Worm (Caenorhabditis elegans): Measurements from ENCODE around the gene R07E5.17.

R07E5.17 gene

DNA sequence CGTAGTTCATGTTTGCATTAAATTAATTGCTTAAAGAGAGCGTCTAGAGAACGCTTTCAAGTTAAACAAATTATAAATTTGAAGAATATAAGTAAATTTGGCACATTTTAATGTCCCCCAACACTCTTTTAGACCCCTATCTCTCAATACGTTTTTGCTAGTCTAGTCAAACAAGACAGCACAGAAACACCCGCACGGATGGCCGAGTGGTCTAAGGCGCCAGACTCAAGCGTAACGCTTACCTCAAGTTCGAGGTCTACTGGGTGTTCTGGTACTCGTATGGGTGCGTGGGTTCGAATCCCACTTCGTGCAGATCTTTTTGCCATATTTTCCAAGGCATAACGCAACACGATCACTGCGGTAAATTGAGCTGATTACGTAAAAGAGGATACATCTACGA is 41.9 kb downstream of the R07E5.17 start:
- no peak for TF ChIP-seq pax-1 (tag; optimal IDR thresholded peaks at IDR 0.05)
- peak; percentile 29 for TF ChIP-seq ref-2 (tag; optimal IDR thresholded peaks at IDR 0.05)

DNA sequence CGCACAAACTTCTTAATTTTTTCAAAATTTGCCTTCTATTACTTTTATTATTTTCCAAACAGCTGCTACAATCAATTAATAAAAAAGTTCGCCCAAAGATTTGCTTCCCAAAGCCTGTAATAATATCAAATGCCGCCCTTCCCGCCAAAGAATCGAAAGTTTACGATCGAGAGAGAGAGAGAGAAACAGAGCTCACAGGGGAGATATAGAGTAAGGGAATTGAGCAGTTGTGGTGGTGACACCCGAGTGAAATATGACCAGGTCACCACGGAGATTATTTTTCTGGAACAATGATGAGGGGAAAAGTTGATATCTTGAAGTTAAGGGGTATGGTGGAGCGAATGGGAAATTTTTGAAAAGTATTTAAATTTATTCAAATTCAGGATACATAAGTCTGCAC is 44.3 kb downstream of the R07E5.17 start:
- TF ChIP-seq ttx-3 (tag; optimal IDR thresholded peaks at IDR 0.05) (no peak), unc-55 (GFP tag; optimal IDR thresholded peaks at IDR 0.05) (peak; percentile 33)

DNA sequence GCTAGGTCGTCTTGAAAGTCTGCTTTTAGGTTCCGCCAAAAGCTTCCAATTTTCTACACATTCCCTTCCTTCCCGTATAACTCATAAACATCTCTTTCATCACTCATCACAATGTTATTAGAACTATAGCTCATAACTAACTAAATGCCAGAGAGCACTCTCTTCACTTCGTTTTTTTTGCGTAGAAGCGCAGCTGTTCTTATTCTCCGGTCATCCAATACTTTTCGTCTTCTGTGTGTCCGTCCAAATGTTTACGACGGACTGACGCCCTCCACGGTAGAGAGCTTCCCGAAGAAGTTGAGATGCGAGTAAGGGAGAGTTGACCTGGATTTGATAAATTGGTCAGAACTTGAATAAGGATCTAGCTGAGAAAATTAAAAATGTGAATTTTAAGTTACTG is 45.0 kb downstream of the R07E5.17 start:
- TF ChIP-seq nhr-11 (tag; optimal IDR thresholded peaks at IDR 0.05) (no peak), lim-6 (tag; optimal IDR thresholded peaks at IDR 0.05) (no peak), unc-55 (GFP tag; optimal IDR thresholded peaks at IDR 0.05) (no peak), rnt-1 (tag; optimal IDR thresholded peaks at IDR 0.05) (no peak), elt-2 (tag; optimal IDR thresholded peaks at IDR 0.05) (no peak), lin-11 (tag; optimal IDR thresholded peaks at IDR 0.05) (no peak), ttx-3 (tag; optimal IDR thresholded peaks at IDR 0.05) (no peak), ceh-6 (GFP tag; optimal IDR thresholded peaks at IDR 0.05) (no peak), fax-1 (tag; optimal IDR thresholded peaks at IDR 0.05) (no peak), hlh-30 (tag; optimal IDR thresholded peaks at IDR 0.05; ENCODE audit: insufficient read depth) (no peak), ceh-31 (tag; optimal IDR thresholded peaks at IDR 0.05) (no peak), C08G9.2 (tag; optimal IDR thresholded peaks at IDR 0.05) (no peak)

DNA sequence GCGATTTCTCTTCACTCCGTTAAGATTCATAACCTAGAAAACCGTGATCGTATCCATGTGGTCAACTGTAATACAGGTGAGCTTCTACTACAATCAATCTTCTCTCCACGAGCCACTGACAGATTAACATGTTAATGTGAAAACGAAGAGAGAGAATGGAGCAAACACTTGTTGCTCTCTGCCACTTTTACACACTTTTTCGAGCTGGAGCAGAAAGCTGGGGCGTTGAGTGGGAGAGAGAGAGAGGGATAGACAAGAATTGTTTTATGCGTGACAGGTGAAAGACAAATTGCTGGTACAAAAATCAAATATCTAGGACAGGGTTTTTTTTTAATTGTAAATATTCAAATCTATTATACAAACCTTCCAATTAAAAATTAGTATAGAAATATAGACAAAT is 45.9 kb downstream of the R07E5.17 start:
- TF ChIP-seq lin-11 (tag; optimal IDR thresholded peaks at IDR 0.05), result no peak
- TF ChIP-seq ceh-18 (tag; optimal IDR thresholded peaks at IDR 0.05), result peak; percentile 14
- TF ChIP-seq nfya-1 (tag; optimal IDR thresholded peaks at IDR 0.05), result peak; percentile 22
- TF ChIP-seq rnt-1 (tag; optimal IDR thresholded peaks at IDR 0.05), result peak; percentile 32
- no peak for TF ChIP-seq syd-9 (tag; optimal IDR thresholded peaks at IDR 0.05)
- no peak for TF ChIP-seq ceh-24 (tag; optimal IDR thresholded peaks at IDR 0.05)
- no peak for TF ChIP-seq unc-3 (GFP tag; conservative IDR thresholded peaks at IDR 0.05)
- TF ChIP-seq unc-3 (tag; optimal IDR thresholded peaks at IDR 0.05), result no peak
- TF ChIP-seq unc-42 (tag; optimal IDR thresholded peaks at IDR 0.05), result no peak
- no peak for TF ChIP-seq F13H6.1 (tag; optimal IDR thresholded peaks at IDR 0.05)
- TF ChIP-seq C38D4.7 (GFP tag; optimal IDR thresholded peaks at IDR 0.05), result no peak
- no peak for TF ChIP-seq ceh-19 (GFP tag; optimal IDR thresholded peaks at IDR 0.05)
- TF ChIP-seq che-1 (tag; optimal IDR thresholded peaks at IDR 0.05), result no peak
- TF ChIP-seq unc-55 (GFP tag; optimal IDR thresholded peaks at IDR 0.05), result peak; percentile 93
- no peak for TF ChIP-seq elt-2 (tag; optimal IDR thresholded peaks at IDR 0.05)
- no peak for TF ChIP-seq ttx-3 (tag; optimal IDR thresholded peaks at IDR 0.05)
- no peak for TF ChIP-seq pqm-1 (tag; optimal IDR thresholded peaks at IDR 0.05)
- TF ChIP-seq dve-1 (tag; optimal IDR thresholded peaks at IDR 0.05), result no peak
- TF ChIP-seq hlh-30 (tag; optimal IDR thresholded peaks at IDR 0.05; ENCODE audit: insufficient read depth), result no peak
- TF ChIP-seq Y22D7AL.16 (tag; optimal IDR thresholded peaks at IDR 0.05), result no peak
- TF ChIP-seq ceh-48 (tag; optimal IDR thresholded peaks at IDR 0.05), result no peak
- TF ChIP-seq pax-1 (tag; optimal IDR thresholded peaks at IDR 0.05), result no peak
- peak; percentile 30 for TF ChIP-seq pat-9 (tag; optimal IDR thresholded peaks at IDR 0.05)
- TF ChIP-seq hlh-15 (tag; optimal IDR thresholded peaks at IDR 0.05), result no peak
- TF ChIP-seq npax-4 (tag; optimal IDR thresholded peaks at IDR 0.05), result no peak
- no peak for TF ChIP-seq ahr-1 (tag; optimal IDR thresholded peaks at IDR 0.05)

DNA sequence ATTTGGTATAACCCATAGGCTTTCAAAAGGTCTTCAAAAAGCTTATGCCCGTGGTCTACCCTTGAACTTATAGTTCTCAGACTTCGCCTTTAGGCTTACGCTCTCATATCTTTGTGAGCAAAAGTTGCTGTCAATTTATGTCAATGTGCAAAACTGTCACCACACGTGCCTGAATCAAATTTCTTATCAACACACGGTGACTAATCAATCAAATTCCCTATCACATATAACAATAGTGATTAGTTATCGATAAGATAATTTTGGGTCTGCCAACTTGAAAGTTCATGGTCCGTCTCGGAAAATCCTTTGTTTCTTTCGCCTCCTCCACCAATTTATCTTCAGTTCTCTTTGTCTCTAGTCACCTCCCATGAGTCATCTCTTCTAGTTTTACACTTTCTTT is 46.8 kb downstream of the R07E5.17 start:
- TF ChIP-seq elt-2 (tag; optimal IDR thresholded peaks at IDR 0.05), result peak; percentile 93
- TF ChIP-seq ceh-9 (tag; optimal IDR thresholded peaks at IDR 0.05), result no peak
- no peak for TF ChIP-seq F13H6.1 (tag; optimal IDR thresholded peaks at IDR 0.05)
- peak; percentile 63 for TF ChIP-seq unc-55 (GFP tag; optimal IDR thresholded peaks at IDR 0.05)

All from whole organism, late embryonic.